4 fruit fly cellular contexts compared by ENCODE assay signal in the genomic region with DNA sequence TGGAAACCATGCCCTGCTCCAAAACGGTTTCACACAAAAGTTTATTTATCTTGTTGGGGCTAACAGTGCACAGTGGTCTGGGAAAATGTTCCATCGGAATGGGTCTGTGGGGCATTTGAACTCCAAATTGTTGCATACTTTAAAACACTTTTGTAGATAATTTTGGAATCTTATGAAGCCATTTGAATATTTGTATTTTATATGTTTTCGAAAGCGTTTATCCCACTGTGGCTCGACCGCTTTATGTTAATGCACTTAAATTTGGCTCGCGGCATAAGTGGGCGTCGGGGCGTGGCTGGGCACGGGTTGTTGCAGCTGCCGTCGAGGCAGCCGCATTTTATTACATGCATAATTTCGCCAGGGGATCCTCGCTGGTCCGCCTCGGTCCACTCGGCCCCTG.
TF ChIP-seq lines count a peak whose summit lies in the region.

No protein-coding gene starts in this region.

- TF ChIP-seq CTCF in whole organism, embryonic (GFP tag; optimal IDR thresholded peaks at IDR 0.05; lab: Kevin White, UChicago): no peak

TF ChIP-seq in whole organism, embryonic, 481 proteins besides CTCF, POLR2A, EP300 and RAD21 (continues in another document):
- no peak for TF ChIP-seq NC2α (GFP tag; optimal IDR thresholded peaks at IDR 0.05; lab: Kevin White, UChicago)
- peak; percentile 86 for TF ChIP-seq Ets65A (GFP tag; lab: Kevin White, UChicago)
- TF ChIP-seq bsh (GFP tag; optimal IDR thresholded peaks at IDR 0.05; lab: Kevin White, UChicago): peak in 1 of 2 experiments; percentile 25
- TF ChIP-seq ranshi (GFP tag; IDR thresholded peaks at IDR 0.05; lab: Robert Waterston, UW): 0 out of 2 replicates have a peak, but pooled peaks have one; percentile 18
- TF ChIP-seq slbo (GFP tag; IDR thresholded peaks at IDR 0.05; lab: Robert Waterston, UW): peak; percentile 22; the same call in 1 of the 2 replicates
- TF ChIP-seq ci (GFP tag; IDR thresholded peaks at IDR 0.05; lab: Robert Waterston, UW): 0 out of 3 replicates have a peak, but pooled peaks have one; percentile 56
- no peak for TF ChIP-seq CG17829 (tag; optimal IDR thresholded peaks at IDR 0.05; lab: Kevin White, UChicago)
- no peak for TF ChIP-seq CG3847 (GFP tag; IDR thresholded peaks at IDR 0.05; lab: Robert Waterston, UW)
- TF ChIP-seq CG3407 (GFP tag; optimal IDR thresholded peaks at IDR 0.05; lab: Kevin White, UChicago): no peak
- no peak for TF ChIP-seq zen2 (GFP tag; IDR thresholded peaks at IDR 0.05; lab: Robert Waterston, UW; ENCODE audit: partially characterized antibody)
- TF ChIP-seq Xrp1 (GFP tag; IDR thresholded peaks at IDR 0.05; lab: Robert Waterston, UW): 0 out of 2 replicates have a peak, but pooled peaks have one; percentile 18
- TF ChIP-seq Awh (GFP tag; IDR thresholded peaks at IDR 0.05; lab: Robert Waterston, UW): 0 out of 2 replicates have a peak, but pooled peaks have one; percentile 16
- TF ChIP-seq hkb (optimal IDR thresholded peaks at IDR 0.05; lab: Kevin White, UChicago): no peak
- TF ChIP-seq hkb (GFP tag; IDR thresholded peaks at IDR 0.05; lab: Robert Waterston, UW): 0 out of 2 replicates have a peak, but pooled peaks have one; percentile 34
- TF ChIP-seq CG43689 (GFP tag; IDR thresholded peaks at IDR 0.05; lab: Robert Waterston, UW): no peak
- no peak for TF ChIP-seq prd (optimal IDR thresholded peaks at IDR 0.05; lab: Kevin White, UChicago)
- peak; percentile 24; the same call in 1 of the 3 replicates for TF ChIP-seq prd (GFP tag; IDR thresholded peaks at IDR 0.05; lab: Robert Waterston, UW)
- TF ChIP-seq danr (GFP tag; IDR thresholded peaks at IDR 0.05; lab: Robert Waterston, UW): 0 out of 2 replicates have a peak, but pooled peaks have one; percentile 23
- TF ChIP-seq CG10209 (GFP tag; optimal IDR thresholded peaks at IDR 0.05; lab: Kevin White, UChicago): no peak

TF ChIP-seq in whole organism, prepupa, 60 proteins besides CTCF, POLR2A, EP300 and RAD21 (continues in another document):
- TF ChIP-seq Ets96B (tag; optimal IDR thresholded peaks at IDR 0.05; lab: Kevin White, UChicago) (no peak), acj6 (GFP tag; optimal IDR thresholded peaks at IDR 0.05; lab: Kevin White, UChicago) (peak; percentile 37), achi (GFP tag; optimal IDR thresholded peaks at IDR 0.05; lab: Kevin White, UChicago) (peak; percentile 39), CG6276 (GFP tag; optimal IDR thresholded peaks at IDR 0.05; lab: Kevin White, UChicago) (peak; percentile 35), CG6792 (GFP tag; optimal IDR thresholded peaks at IDR 0.05; lab: Kevin White, UChicago) (no peak), CG6808 (GFP tag; optimal IDR thresholded peaks at IDR 0.05; lab: Kevin White, UChicago) (no peak), Sox102F (GFP tag; optimal IDR thresholded peaks at IDR 0.05; lab: Kevin White, UChicago) (peak; percentile 36), fd85E (GFP tag; optimal IDR thresholded peaks at IDR 0.05; lab: Kevin White, UChicago) (no peak), Lpt (GFP tag; optimal IDR thresholded peaks at IDR 0.05; lab: Kevin White, UChicago) (no peak), Hr39 (GFP tag; optimal IDR thresholded peaks at IDR 0.05; lab: Kevin White, UChicago) (peak; percentile 48), Met (GFP tag; optimal IDR thresholded peaks at IDR 0.05; lab: Kevin White, UChicago) (peak; percentile 23), CG34406 (GFP tag; optimal IDR thresholded peaks at IDR 0.05; lab: Kevin White, UChicago) (peak; percentile 5), CG1621 (tag; optimal IDR thresholded peaks at IDR 0.05; lab: Kevin White, UChicago) (no peak), salr (GFP tag; optimal IDR thresholded peaks at IDR 0.05; lab: Kevin White, UChicago) (no peak), Sox14 (GFP tag; optimal IDR thresholded peaks at IDR 0.05; lab: Kevin White, UChicago) (peak; percentile 7), dsx (GFP tag; optimal IDR thresholded peaks at IDR 0.05; lab: Kevin White, UChicago; ENCODE audit: poor library complexity, severe bottlenecking) (no peak), fkh (GFP tag; optimal IDR thresholded peaks at IDR 0.05; lab: Kevin White, UChicago) (no peak), svp (GFP tag; lab: Kevin White, UChicago) (peak; percentile 87), topi (GFP tag; optimal IDR thresholded peaks at IDR 0.05; lab: Kevin White, UChicago) (peak; percentile 64), CG9139 (GFP tag; optimal IDR thresholded peaks at IDR 0.05; lab: Kevin White, UChicago) (no peak), CG31627 (GFP tag; optimal IDR thresholded peaks at IDR 0.05; lab: Kevin White, UChicago) (peak; percentile 44), CG11294 (GFP tag; IDR thresholded peaks at IDR 0.05; lab: Robert Waterston, UW) (0 out of 2 replicates have a peak, but pooled peaks have one; percentile 18)

TF ChIP-seq in whole organism, pupa, 21 proteins besides CTCF, POLR2A, EP300 and RAD21:
- TF ChIP-seq EcR (GFP tag; optimal IDR thresholded peaks at IDR 0.05; lab: Kevin White, UChicago) (no peak), CG10348 (GFP tag; IDR thresholded peaks at IDR 0.05; lab: Robert Waterston, UW) (no peak), gl (tag; optimal IDR thresholded peaks at IDR 0.05; lab: Kevin White, UChicago) (no peak), CG12605 (GFP tag; IDR thresholded peaks at IDR 0.05; lab: Robert Waterston, UW) (peak; percentile 44; the same call in 1 of the 2 replicates), rn (GFP tag; IDR thresholded peaks at IDR 0.05; lab: Robert Waterston, UW) (no peak), Snoo (tag; optimal IDR thresholded peaks at IDR 0.05; lab: Kevin White, UChicago) (no peak), CG32121 (GFP tag; IDR thresholded peaks at IDR 0.05; lab: Robert Waterston, UW) (0 out of 2 replicates have a peak, but pooled peaks have one; percentile 25), CG14655 (GFP tag; optimal IDR thresholded peaks at IDR 0.05; lab: Kevin White, UChicago) (peak; percentile 11), D1 (tag; optimal IDR thresholded peaks at IDR 0.05; lab: Kevin White, UChicago) (no peak), fd96Ca (GFP tag; IDR thresholded peaks at IDR 0.05; lab: Robert Waterston, UW) (peak; percentile 49; the same call in 1 of the 3 replicates), CG9948 (tag; optimal IDR thresholded peaks at IDR 0.05; lab: Kevin White, UChicago) (no peak), CG15710 (tag; optimal IDR thresholded peaks at IDR 0.05; lab: Kevin White, UChicago) (no peak), CG34367 (tag; optimal IDR thresholded peaks at IDR 0.05; lab: Kevin White, UChicago) (no peak), CG13204 (GFP tag; optimal IDR thresholded peaks at IDR 0.05; lab: Kevin White, UChicago) (no peak), CG4496 (GFP tag; IDR thresholded peaks at IDR 0.05; lab: Robert Waterston, UW) (peak; percentile 72), Pif1A (GFP tag; optimal IDR thresholded peaks at IDR 0.05; lab: Kevin White, UChicago) (no peak), CG8301 (tag; optimal IDR thresholded peaks at IDR 0.05; lab: Kevin White, UChicago) (peak; percentile 1), Ets98B (GFP tag; IDR thresholded peaks at IDR 0.05; lab: Robert Waterston, UW) (peak; percentile 44; the same call in 1 of the 2 replicates), Pif1B (GFP tag; optimal IDR thresholded peaks at IDR 0.05; lab: Kevin White, UChicago) (peak; percentile 34), CG17806 (tag; optimal IDR thresholded peaks at IDR 0.05; lab: Kevin White, UChicago) (no peak), CG8159 (tag; optimal IDR thresholded peaks at IDR 0.05; lab: Kevin White, UChicago) (no peak)

TF ChIP-seq in whole organism, wandering third instar larva, 38 proteins besides CTCF, POLR2A, EP300 and RAD21:
- TF ChIP-seq psq (GFP tag; optimal IDR thresholded peaks at IDR 0.05; lab: Kevin White, UChicago): no peak
- peak in 1 of 2 experiments; percentile 30 for TF ChIP-seq foxo (GFP tag; optimal IDR thresholded peaks at IDR 0.05; lab: Kevin White, UChicago)
- TF ChIP-seq woc (GFP tag; optimal IDR thresholded peaks at IDR 0.05; lab: Kevin White, UChicago): no peak
- TF ChIP-seq br (GFP tag; optimal IDR thresholded peaks at IDR 0.05; lab: Kevin White, UChicago): peak; percentile 3
- TF ChIP-seq sv (GFP tag; optimal IDR thresholded peaks at IDR 0.05; lab: Kevin White, UChicago): no peak
- no peak for TF ChIP-seq Jra (GFP tag; optimal IDR thresholded peaks at IDR 0.05; lab: Kevin White, UChicago)
- TF ChIP-seq GATAd (GFP tag; optimal IDR thresholded peaks at IDR 0.05; lab: Kevin White, UChicago): no peak
- TF ChIP-seq Sp1 (GFP tag; optimal IDR thresholded peaks at IDR 0.05; lab: Kevin White, UChicago): no peak
- no peak for TF ChIP-seq OdsH (GFP tag; optimal IDR thresholded peaks at IDR 0.05; lab: Kevin White, UChicago)
- peak; percentile 18 for TF ChIP-seq rgr (GFP tag; optimal IDR thresholded peaks at IDR 0.05; lab: Kevin White, UChicago)
- peak; percentile 31 for TF ChIP-seq HLH106 (tag; optimal IDR thresholded peaks at IDR 0.05; lab: Kevin White, UChicago)
- peak; percentile 46 for TF ChIP-seq h (GFP tag; optimal IDR thresholded peaks at IDR 0.05; lab: Kevin White, UChicago)
TF ChIP-seq in whole organism, wandering third instar larva: peak in this region for 5.
